Fruit fly (Drosophila melanogaster) whole organism, embryonic: ENCODE results near the gene Sk1.
A peak's percentile ranks its signal among the peaks of the same experiment; 100 is the strongest.

Source experiments
- Ada2b ChIP-seq: fragments of 200-800 bp; sonication (Bioruptor generic); IDR thresholded peaks from 2 replicates; pipeline ENCODE4 v1.3.6; 2022; ENCODE audit warnings: missing biosample characterization, missing genetic modification characterization
- Atf6 ChIP-seq: fragments of 200-800 bp; sonication (Bioruptor generic); IDR thresholded peaks from 2 replicates; pipeline ENCODE4 v1.3.6; 2022; ENCODE audit warnings: missing biosample characterization, missing genetic modification characterization
- BtbVII ChIP-seq: fragments of 200-800 bp; sonication (Bioruptor generic); optimal IDR thresholded peaks from 3 replicates; lab custom pipeline; 2017; ENCODE audit warnings: missing biosample characterization, mild to moderate bottlenecking, missing genetic modification characterization
- CG10366 ChIP-seq: fragments of 200-800 bp; sonication (Bioruptor generic); IDR thresholded peaks from 2 replicates; pipeline ENCODE4 v1.3.6; 2022; ENCODE audit warnings: missing biosample characterization, missing genetic modification characterization
- CG11085 ChIP-seq: fragments of 200-800 bp; sonication (Bioruptor generic); IDR thresholded peaks from 2 replicates; pipeline ENCODE4 v1.3.6; 2022; ENCODE audit warnings: missing biosample characterization, missing genetic modification characterization
- CG11247 ChIP-seq: fragments of 200-800 bp; sonication (Bioruptor generic); IDR thresholded peaks from 2 replicates; pipeline ENCODE4 v1.3.6; 2022; ENCODE audit warnings: missing biosample characterization, missing genetic modification characterization
- CG1233 ChIP-seq: fragments of 200-800 bp; sonication (Bioruptor generic); optimal IDR thresholded peaks from 4 replicates; lab custom pipeline; 2018; ENCODE audit warnings: missing biosample characterization, mild to moderate bottlenecking, missing genetic modification characterization
- CG12659 ChIP-seq: fragments of 200-800 bp; sonication (Bioruptor generic); optimal IDR thresholded peaks from 3 replicates; lab custom pipeline; 2017; ENCODE audit warnings: mild to moderate bottlenecking, missing biosample characterization, missing genetic modification reagents, missing genetic modification characterization
- CG14710 ChIP-seq: fragments of 200-800 bp; sonication (Bioruptor generic); optimal IDR thresholded peaks from 3 replicates; lab custom pipeline; 2019; ENCODE audit warnings: missing biosample characterization, mild to moderate bottlenecking, missing genetic modification characterization, moderate library complexity
- CG15696 ChIP-seq: fragments of 200-800 bp; sonication (Bioruptor generic); optimal IDR thresholded peaks from 2 replicates; lab custom pipeline; 2019; ENCODE audit warnings: missing biosample characterization, mild to moderate bottlenecking, missing genetic modification characterization, moderate library complexity
- CG17912 ChIP-seq: fragments of 200-800 bp; sonication (Bioruptor generic); optimal IDR thresholded peaks from 2 replicates; lab custom pipeline; 2018; ENCODE audit warnings: missing biosample characterization, mild to moderate bottlenecking, missing genetic modification characterization
- CG32532 ChIP-seq: fragments of 200-800 bp; sonication (Bioruptor generic); IDR thresholded peaks from 2 replicates; pipeline ENCODE4 v1.3.6; 2022; ENCODE audit warnings: missing biosample characterization, missing genetic modification characterization
- CG3407 ChIP-seq: fragments of 200-800 bp; sonication (Bioruptor generic); optimal IDR thresholded peaks from 2 replicates; lab custom pipeline; 2018; ENCODE audit warnings: missing biosample characterization, mild to moderate bottlenecking, missing genetic modification characterization
- CG3838 ChIP-seq: fragments of 200-800 bp; sonication (Bioruptor generic); optimal IDR thresholded peaks from 3 replicates; lab custom pipeline; 2016; ENCODE audit warnings: missing biosample characterization, missing genetic modification characterization
- CG3995 ChIP-seq: fragments of 200-800 bp; sonication (Bioruptor generic); optimal IDR thresholded peaks from 3 replicates; lab custom pipeline; 2016; ENCODE audit warnings: missing biosample characterization, missing genetic modification characterization
- CG6765 ChIP-seq: fragments of 200-800 bp; sonication (Bioruptor generic); optimal IDR thresholded peaks from 3 replicates; lab custom pipeline; 2017; ENCODE audit warnings: missing biosample characterization, mild to moderate bottlenecking, missing genetic modification characterization
- CG7372 ChIP-seq: fragments of 200-800 bp; sonication (Bioruptor generic); IDR thresholded peaks from 2 replicates; pipeline ENCODE4 v1.3.6; 2022; ENCODE audit warnings: missing biosample characterization, missing genetic modification characterization
- CG8281 ChIP-seq: fragments of 200-800 bp; sonication (Bioruptor generic); optimal IDR thresholded peaks from 2 replicates; lab custom pipeline; 2018; ENCODE audit warnings: missing biosample characterization, mild to moderate bottlenecking, missing genetic modification characterization, moderate library complexity
- D ChIP-seq, 2 experiments: fragments of 200-800 bp in 1 of 2; fragments of >200 bp in 1 of 2; sonication (Bioruptor generic) in 1 of 2; optimal IDR thresholded peaks; 2 replicates in 1 of 2; 3 replicates in 1 of 2; lab custom pipeline; 2017; ENCODE audit warnings: mild to moderate bottlenecking in 1 of 2, missing biosample characterization in 1 of 2, missing genetic modification characterization in 1 of 2, missing genetic modification reagents in 1 of 2
- Dref ChIP-seq: fragments of 200-800 bp; sonication (Bioruptor generic); IDR thresholded peaks from 2 replicates; pipeline ENCODE4 v1.3.6; 2022; ENCODE audit warnings: missing biosample characterization, missing genetic modification characterization
- HLH3B ChIP-seq: fragments of 200-800 bp; sonication (Bioruptor generic); IDR thresholded peaks from 2 replicates; pipeline ENCODE4 v1.3.6; 2022; ENCODE audit warnings: missing biosample characterization, missing genetic modification characterization
- HLH4C ChIP-seq: fragments of 200-800 bp; sonication (Bioruptor generic); IDR thresholded peaks from 3 replicates; pipeline ENCODE4 v1.3.6; 2022; ENCODE audit warnings: missing biosample characterization, missing genetic modification characterization; ENCODE audit not compliant: partially characterized antibody
- Hmr ChIP-seq: fragments of 200-800 bp; sonication (Bioruptor generic); optimal IDR thresholded peaks from 3 replicates; lab custom pipeline; 2017; ENCODE audit warnings: mild to moderate bottlenecking, missing biosample characterization, missing genetic modification reagents, missing genetic modification characterization
- Hr39 ChIP-seq: fragments of >200 bp; optimal IDR thresholded peaks from 2 replicates; lab custom pipeline; 2017
- Hr78 ChIP-seq, 2 experiments: fragments of 200-800 bp in 1 of 2; fragments of >200 bp in 1 of 2; sonication (Bioruptor generic) in 1 of 2; optimal IDR thresholded peaks; 2 replicates each; lab custom pipeline; 2017 to 2019; ENCODE audit warnings: missing biosample characterization in 2 of 2, missing genetic modification characterization in 2 of 2, mild to moderate bottlenecking in 1 of 2, moderate library complexity in 1 of 2
- Hsf ChIP-seq: fragments of 200-800 bp; sonication (Bioruptor generic); optimal IDR thresholded peaks from 3 replicates; lab custom pipeline; 2016; ENCODE audit warnings: missing biosample characterization, missing genetic modification characterization
- Myb ChIP-seq: fragments of 200-800 bp; sonication (Bioruptor generic); optimal IDR thresholded peaks from 2 replicates; lab custom pipeline; 2016; ENCODE audit warnings: missing biosample characterization, missing genetic modification characterization
- Nf-YC ChIP-seq: fragments of 200-800 bp; optimal IDR thresholded peaks from 3 replicates; lab custom pipeline; 2019; ENCODE audit warnings: missing biosample characterization, mild to moderate bottlenecking, missing genetic modification characterization, moderate library complexity
- NfI ChIP-seq: fragments of 200-800 bp; sonication (Bioruptor generic); optimal IDR thresholded peaks from 3 replicates; lab custom pipeline; 2018; ENCODE audit warnings: missing biosample characterization, mild to moderate bottlenecking, missing genetic modification characterization, moderate library complexity
- Ptx1 ChIP-seq: fragments of 200-800 bp; sonication (Bioruptor generic); IDR thresholded peaks from 2 replicates; pipeline ENCODE4 v1.3.6; 2022; ENCODE audit warnings: missing biosample characterization, missing genetic modification characterization
- ap ChIP-seq: fragments of 200-800 bp; sonication (Bioruptor generic); IDR thresholded peaks from 2 replicates; pipeline ENCODE4 v1.3.6; 2022; ENCODE audit warnings: missing biosample characterization, missing genetic modification characterization
- az2 ChIP-seq: fragments of 200-800 bp; sonication (Bioruptor generic); optimal IDR thresholded peaks from 3 replicates; lab custom pipeline; 2016; ENCODE audit warnings: missing biosample characterization, missing genetic modification characterization
- bbx ChIP-seq: fragments of 200-800 bp; sonication (Bioruptor generic); IDR thresholded peaks from 2 replicates; pipeline ENCODE4 v1.3.6; 2022; ENCODE audit warnings: missing biosample characterization, missing genetic modification characterization; ENCODE audit not compliant: partially characterized antibody
- cato ChIP-seq: fragments of 200-800 bp; sonication (Bioruptor generic); optimal IDR thresholded peaks from 2 replicates; lab custom pipeline; 2016; ENCODE audit warnings: missing biosample characterization, missing genetic modification characterization, borderline replicate concordance
- crp ChIP-seq, 2 experiments: fragments of 200-800 bp; sonication (Bioruptor generic); optimal IDR thresholded peaks; 2 replicates in 1 of 2; 3 replicates in 1 of 2; lab custom pipeline; 2017; ENCODE audit warnings: missing biosample characterization in 2 of 2, missing genetic modification characterization in 2 of 2, mild to moderate bottlenecking in 1 of 2, moderate library complexity in 1 of 2
- cwo ChIP-seq: fragments of 200-800 bp; sonication (Bioruptor generic); optimal IDR thresholded peaks from 3 replicates; lab custom pipeline; 2017; ENCODE audit warnings: missing biosample characterization, missing genetic modification characterization, mild to moderate bottlenecking, moderate library complexity, missing genetic modification reagents
- ewg ChIP-seq: fragments of 200-800 bp; sonication (Bioruptor generic); optimal IDR thresholded peaks from 3 replicates; lab custom pipeline; 2017; ENCODE audit warnings: mild to moderate bottlenecking, missing biosample characterization, missing genetic modification reagents, missing genetic modification characterization
- hbn ChIP-seq: fragments of 200-800 bp; sonication (Bioruptor generic); IDR thresholded peaks from 2 replicates; pipeline ENCODE4 v1.3.6; 2022; ENCODE audit warnings: missing biosample characterization, missing genetic modification characterization; ENCODE audit not compliant: partially characterized antibody
- jing ChIP-seq: fragments of 200-800 bp; sonication (Bioruptor generic); optimal IDR thresholded peaks from 2 replicates; lab custom pipeline; 2018; ENCODE audit warnings: missing biosample characterization, mild to moderate bottlenecking, missing genetic modification characterization
- ken ChIP-seq: fragments of 200-800 bp; sonication (Bioruptor generic); IDR thresholded peaks from 3 replicates; pipeline ENCODE4 v1.3.6; 2022; ENCODE audit warnings: missing biosample characterization, missing genetic modification characterization
- lilli ChIP-seq: fragments of 200-800 bp; sonication (Bioruptor generic); optimal IDR thresholded peaks from 3 replicates; lab custom pipeline; 2016; ENCODE audit warnings: missing biosample characterization, missing genetic modification characterization
- nmo ChIP-seq: fragments of 200-800 bp; sonication (Bioruptor generic); optimal IDR thresholded peaks from 2 replicates; lab custom pipeline; 2018; ENCODE audit warnings: missing biosample characterization, mild to moderate bottlenecking, missing genetic modification characterization, moderate library complexity
- pb ChIP-seq: fragments of 200-800 bp; sonication (Bioruptor generic); optimal IDR thresholded peaks from 3 replicates; lab custom pipeline; 2016; ENCODE audit warnings: missing biosample characterization, missing genetic modification characterization
- phol ChIP-seq: fragments of 200-800 bp; sonication (Bioruptor generic); optimal IDR thresholded peaks from 3 replicates; lab custom pipeline; 2018; ENCODE audit warnings: missing biosample characterization, mild to moderate bottlenecking, missing genetic modification characterization, moderate library complexity
- pnt ChIP-seq: fragments of 200-800 bp; sonication (Bioruptor generic); optimal IDR thresholded peaks from 3 replicates; lab custom pipeline; 2016; ENCODE audit warnings: missing biosample characterization, missing genetic modification characterization
- slbo ChIP-seq: fragments of 200-800 bp; sonication (Bioruptor generic); IDR thresholded peaks from 2 replicates; pipeline ENCODE4 v1.3.6; 2022; ENCODE audit warnings: missing biosample characterization, missing genetic modification characterization
- sqz ChIP-seq: fragments of 200-800 bp; sonication (Bioruptor generic); optimal IDR thresholded peaks from 3 replicates; lab custom pipeline; 2018; ENCODE audit warnings: missing biosample characterization, mild to moderate bottlenecking, missing genetic modification characterization
- tap ChIP-seq: fragments of 200-800 bp; optimal IDR thresholded peaks from 3 replicates; lab custom pipeline; 2019; ENCODE audit warnings: missing biosample characterization, mild to moderate bottlenecking, missing genetic modification characterization, moderate library complexity
- toy ChIP-seq: fragments of 200-800 bp; sonication (Bioruptor generic); IDR thresholded peaks from 2 replicates; pipeline ENCODE4 v1.3.6; 2022; ENCODE audit warnings: missing biosample characterization, missing genetic modification characterization
- vnd ChIP-seq: fragments of 200-800 bp; sonication (Bioruptor generic); IDR thresholded peaks from 3 replicates; pipeline ENCODE4 v1.3.6; 2022; ENCODE audit warnings: missing biosample characterization, missing genetic modification characterization; ENCODE audit not compliant: partially characterized antibody

Sk1 gene

dm6 chrX:11492916-11493590 is 50.7 kb downstream of the Sk1 start, which contains the start of gene Drak (continued):
- TF ChIP-seq hbn (GFP tag; lab: Robert Waterston, UW) (no peak), Hmr (GFP tag; lab: Kevin White, UChicago) (peak; percentile 26), D (optimal IDR thresholded peaks at IDR 0.05; lab: Kevin White, UChicago) (no peak), D (GFP tag; optimal IDR thresholded peaks at IDR 0.05; lab: Kevin White, UChicago) (no peak), crp (GFP tag; optimal IDR thresholded peaks at IDR 0.05; lab: Kevin White, UChicago) (no peak), CG8281 (tag; lab: Kevin White, UChicago) (no peak), toy (GFP tag; lab: Robert Waterston, UW) (no peak), ken (no peak), Dref (GFP tag; lab: Robert Waterston, UW) (no peak), vnd (GFP tag; lab: Robert Waterston, UW) (no peak), Ada2b (GFP tag; lab: Robert Waterston, UW) (no peak), CG12659 (GFP tag; lab: Kevin White, UChicago) (peak; percentile 67), Atf6 (no peak), HLH4C (GFP tag; lab: Robert Waterston, UW) (no peak), CG14710 (tag; lab: Kevin White, UChicago) (peak; percentile 59), Myb (peak; percentile 75), cwo (GFP tag; lab: Kevin White, UChicago) (no peak), Nf-YC (tag; lab: Kevin White, UChicago) (peak; percentile 20), CG3838 (GFP tag; lab: Kevin White, UChicago) (no peak), BtbVII (GFP tag; lab: Kevin White, UChicago) (peak; percentile 26), CG3995 (GFP tag; lab: Kevin White, UChicago) (no peak), Hr39 (lab: Kevin White, UChicago) (no peak), tap (tag; lab: Kevin White, UChicago) (no peak), NfI (GFP tag; lab: Kevin White, UChicago) (no peak), cato (GFP tag; lab: Kevin White, UChicago) (no peak), ewg (GFP tag; lab: Kevin White, UChicago) (no peak), Hr78 (GFP tag; optimal IDR thresholded peaks at IDR 0.05; lab: Kevin White, UChicago) (no peak), CG17912 (GFP tag; lab: Kevin White, UChicago) (no peak), CG11247 (GFP tag; lab: Robert Waterston, UW) (no peak), lilli (GFP tag; lab: Kevin White, UChicago) (peak; percentile 2), slbo (GFP tag; lab: Robert Waterston, UW) (no peak), phol (tag; lab: Kevin White, UChicago) (peak; percentile 1), bbx (GFP tag; lab: Robert Waterston, UW) (no peak), CG15696 (no peak), pnt (GFP tag; lab: Kevin White, UChicago) (no peak), CG6765 (GFP tag; lab: Kevin White, UChicago) (peak; percentile 37), pb (no peak), CG3407 (GFP tag; lab: Kevin White, UChicago) (no peak), sqz (GFP tag; lab: Kevin White, UChicago) (peak; percentile 63), jing (GFP tag; lab: Kevin White, UChicago) (no peak), az2 (GFP tag; lab: Kevin White, UChicago) (no peak), CG32532 (no peak), HLH3B (no peak), ap (GFP tag; lab: Robert Waterston, UW) (no peak), CG1233 (GFP tag; lab: Kevin White, UChicago) (no peak), CG11085 (GFP tag; lab: Robert Waterston, UW) (no peak), CG7372 (GFP tag; lab: Robert Waterston, UW) (no peak), Ptx1 (no peak), Hsf (GFP tag; lab: Kevin White, UChicago) (no peak), nmo (peak; percentile 31), CG10366 (GFP tag; lab: Robert Waterston, UW) (no peak)
